Fruit fly (Drosophila melanogaster): ENCODE results near the gene Nplp4.

The Nplp4 gene

dm6 chr2L:1973957-1974356 lies 34.3 kb upstream of the Nplp4 start, which contains the start of gene Der-1 (continued):
- TF ChIP-seq Med (GFP tag) (peak; percentile 60), CoRest (tag; optimal IDR thresholded peaks at IDR 0.05) (peak; percentile 67), CG2116 (GFP tag; optimal IDR thresholded peaks at IDR 0.05) (peak; percentile 9)

DNA sequence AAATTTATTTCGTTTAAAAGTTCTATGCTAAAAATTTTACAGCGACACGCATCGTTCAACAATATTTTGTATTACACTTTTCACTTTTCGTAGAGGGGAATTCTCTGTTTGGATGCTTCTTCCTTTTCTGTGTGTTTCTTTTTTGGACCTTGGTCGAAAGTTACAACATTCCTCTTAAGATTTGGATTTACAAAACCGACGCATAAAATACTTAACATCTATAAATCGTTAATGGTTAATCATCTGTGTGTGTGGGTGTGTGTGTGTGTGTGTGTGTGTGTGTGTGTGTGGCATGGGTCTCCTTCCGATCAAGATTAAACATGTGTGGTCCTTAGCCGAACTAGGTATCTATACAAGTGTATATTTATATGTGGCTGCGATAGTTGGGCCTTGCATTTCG lies 32.7 kb upstream of the Nplp4 start:
- TF ChIP-seq CG10543 (GFP tag; optimal IDR thresholded peaks at IDR 0.05) (no peak), Atf3 (GFP tag; optimal IDR thresholded peaks at IDR 0.05) (no peak), Dfd (GFP tag; optimal IDR thresholded peaks at IDR 0.05) (peak in 1 of 2 experiments; percentile 26), tin (GFP tag; optimal IDR thresholded peaks at IDR 0.05) (no peak)

DNA sequence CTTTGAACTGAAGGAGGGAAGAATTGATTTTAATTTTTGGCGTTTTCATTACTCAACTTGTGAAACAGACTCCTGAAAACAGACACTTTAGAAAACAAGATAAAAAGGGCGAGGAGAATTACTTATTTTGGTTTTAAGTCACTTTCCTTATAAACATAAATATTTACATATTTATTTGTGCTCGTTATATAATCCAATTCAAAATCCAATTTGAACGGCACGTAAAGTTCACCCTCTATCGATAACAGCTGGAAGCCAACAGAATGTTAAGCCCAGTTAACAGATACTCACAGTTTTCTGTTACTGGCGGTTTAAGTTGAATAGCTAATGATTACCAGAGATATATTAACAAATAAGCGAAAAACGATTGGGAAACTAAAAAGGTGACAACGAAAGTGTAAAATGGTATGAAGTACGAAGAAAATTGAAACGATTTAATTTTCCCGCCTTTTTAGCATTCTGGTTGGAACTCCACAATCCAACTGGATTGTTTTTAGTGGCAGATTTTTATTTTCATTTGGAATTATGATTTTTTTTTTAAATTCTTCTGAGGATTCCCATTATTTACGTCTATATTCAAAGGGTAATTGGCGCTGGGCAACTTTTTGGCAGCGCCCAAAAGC lies 28.9 kb upstream of the Nplp4 start:
- TF ChIP-seq CG30403 (GFP tag; optimal IDR thresholded peaks at IDR 0.05) (no peak), trem (tag; optimal IDR thresholded peaks at IDR 0.05) (no peak), Lhr (GFP tag; optimal IDR thresholded peaks at IDR 0.05) (no peak), Optix (GFP tag; IDR thresholded peaks at IDR 0.05) (no peak), vvl (GFP tag; IDR thresholded peaks at IDR 0.05) (no peak), Dp (GFP tag; optimal IDR thresholded peaks at IDR 0.05) (peak; percentile 23), pnt (GFP tag; optimal IDR thresholded peaks at IDR 0.05) (no peak), Pdp1 (GFP tag; optimal IDR thresholded peaks at IDR 0.05) (peak in 1 of 2 experiments; percentile 94), da (GFP tag; optimal IDR thresholded peaks at IDR 0.05) (no peak), wek (GFP tag; optimal IDR thresholded peaks at IDR 0.05) (no peak), E2f2 (GFP tag; IDR thresholded peaks at IDR 0.05) (peak; percentile 43; the same call in 1 of the 2 replicates), insv (GFP tag; optimal IDR thresholded peaks at IDR 0.05) (peak; percentile 93 to 97), CG12219 (GFP tag; optimal IDR thresholded peaks at IDR 0.05) (no peak), Dref (GFP tag; IDR thresholded peaks at IDR 0.05) (0 out of 2 replicates have a peak, but pooled peaks have one; percentile 21), grau (tag; optimal IDR thresholded peaks at IDR 0.05) (no peak), CG14667 (GFP tag; IDR thresholded peaks at IDR 0.05) (no peak), CG11093 (GFP tag; IDR thresholded peaks at IDR 0.05) (no peak), dmrt99B (tag; optimal IDR thresholded peaks at IDR 0.05) (no peak), TFAM (GFP tag; optimal IDR thresholded peaks at IDR 0.05) (no peak), CG43689 (GFP tag; IDR thresholded peaks at IDR 0.05) (no peak), al (GFP tag; IDR thresholded peaks at IDR 0.05) (no peak)

DNA sequence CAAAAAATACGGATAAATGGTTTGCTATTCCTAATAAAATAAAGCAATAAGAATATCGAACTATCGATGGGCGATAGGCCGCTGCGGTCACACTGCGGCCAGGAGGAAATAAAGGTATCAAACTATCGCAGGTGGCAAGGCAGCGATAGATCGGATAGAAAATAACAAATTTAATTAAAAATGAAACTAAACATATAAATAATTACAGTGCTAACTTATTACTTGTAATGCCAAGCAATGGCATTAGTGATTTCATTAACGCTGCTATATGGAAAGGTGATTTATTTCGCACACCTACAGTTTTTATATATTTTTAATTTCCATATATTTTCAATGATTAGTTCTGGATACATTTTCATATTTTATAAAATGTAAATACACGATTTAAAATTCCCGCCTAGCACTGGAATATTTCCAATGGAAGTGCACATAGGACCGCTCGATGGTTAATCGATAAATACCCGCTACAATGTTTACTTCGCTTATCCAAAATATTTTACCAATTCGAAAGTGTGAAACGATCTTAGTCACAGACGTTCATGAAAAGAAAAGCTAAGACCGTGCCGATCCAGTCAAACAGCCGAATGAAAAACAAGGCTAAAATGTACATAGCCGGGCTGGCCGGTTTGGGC lies 27.4 kb upstream of the Nplp4 start, which contains the start of the genes CG15356 and CG15362:
Gene CG15356 (minus strand): TSS at position 48 of the 632 bp plus-strand sequence.
Gene CG15362 (plus strand): TSS at position 469 of the 632 bp plus-strand sequence.
- TF ChIP-seq chif (GFP tag; optimal IDR thresholded peaks at IDR 0.05): no peak
- TF ChIP-seq p53 (GFP tag; optimal IDR thresholded peaks at IDR 0.05): no peak
- TF ChIP-seq disco-r (GFP tag; optimal IDR thresholded peaks at IDR 0.05): no peak
- peak; percentile 75 for TF ChIP-seq Abd-B (GFP tag; optimal IDR thresholded peaks at IDR 0.05)
- TF ChIP-seq Nf-YB (GFP tag; optimal IDR thresholded peaks at IDR 0.05): no peak
- peak; percentile 99 for TF ChIP-seq amos (GFP tag; IDR thresholded peaks at IDR 0.05; ENCODE audit: partially characterized antibody)
- peak; percentile 60; the same call in 1 of the 4 replicates for TF ChIP-seq Gug (GFP tag; IDR thresholded peaks at IDR 0.05)
- no peak for TF ChIP-seq CG11723 (GFP tag; optimal IDR thresholded peaks at IDR 0.05)
- TF ChIP-seq gfzf (GFP tag; optimal IDR thresholded peaks at IDR 0.05): peak; percentile 52
- peak; percentile 45 for TF ChIP-seq CG13775 (GFP tag; optimal IDR thresholded peaks at IDR 0.05)
- TF ChIP-seq sqz (GFP tag; optimal IDR thresholded peaks at IDR 0.05): no peak
- no peak for TF ChIP-seq CG15601 (tag; optimal IDR thresholded peaks at IDR 0.05)
- TF ChIP-seq schlank (tag; optimal IDR thresholded peaks at IDR 0.05): no peak
- no peak for TF ChIP-seq CG13123 (GFP tag; optimal IDR thresholded peaks at IDR 0.05)
- TF ChIP-seq Max (GFP tag; optimal IDR thresholded peaks at IDR 0.05): peak; percentile 55
- no peak for TF ChIP-seq run (tag; optimal IDR thresholded peaks at IDR 0.05)
- no peak for TF ChIP-seq C15 (GFP tag; IDR thresholded peaks at IDR 0.05)
- no peak for TF ChIP-seq CG8944 (GFP tag; optimal IDR thresholded peaks at IDR 0.05)
- peak; percentile 58 for TF ChIP-seq CG32532 (GFP tag; IDR thresholded peaks at IDR 0.05)

Data from whole organism, embryonic.